Worm (Caenorhabditis elegans): Measurements from ENCODE around the gene spp-21.
A peak's percentile ranks its signal among the peaks of the same experiment; 100 is the strongest.

DNA sequence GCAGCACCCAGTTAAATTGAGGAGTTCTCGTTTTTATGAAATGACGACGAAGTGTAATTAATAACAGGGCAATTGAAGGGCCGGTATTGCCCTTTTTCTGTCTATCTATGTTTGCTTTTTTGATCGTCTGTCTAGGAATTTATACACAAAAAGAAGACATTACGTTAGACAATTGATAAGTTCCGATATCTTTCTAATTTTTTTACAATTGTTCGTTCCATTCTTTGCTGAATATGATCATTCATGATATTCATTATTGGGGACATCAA, 8.2 kb upstream of the spp-21 start:
- TF ChIP-seq lin-11 (tag; optimal IDR thresholded peaks at IDR 0.05) (no peak), aly-2 (tag; optimal IDR thresholded peaks at IDR 0.05) (no peak), nhr-11 (tag; optimal IDR thresholded peaks at IDR 0.05) (no peak), zag-1 (tag; optimal IDR thresholded peaks at IDR 0.05) (no peak), nhr-25 (tag; optimal IDR thresholded peaks at IDR 0.05) (peak; percentile 7), lsy-2 (tag; optimal IDR thresholded peaks at IDR 0.05) (no peak), nhr-237 (tag; optimal IDR thresholded peaks at IDR 0.05) (no peak), dmd-4 (tag; optimal IDR thresholded peaks at IDR 0.05) (no peak), blmp-1 (tag; optimal IDR thresholded peaks at IDR 0.05; ENCODE audit: insufficient read depth) (peak; percentile 36), egl-27 (tag; optimal IDR thresholded peaks at IDR 0.05) (no peak), ztf-11 (tag; optimal IDR thresholded peaks at IDR 0.05) (no peak)
